Worm (Caenorhabditis elegans) whole organism, L2 larva: ENCODE data around the gene C34C12.1.

Source experiments
- C34F6.9 ChIP-seq: fragments of 150-350 bp; optimal IDR thresholded peaks from 2 replicates; lab custom pipeline; 2014; ENCODE audit warnings: missing biosample characterization, missing genetic modification characterization
- F13H6.1 ChIP-seq: sonication (generic microtip); optimal IDR thresholded peaks from 2 replicates; lab custom pipeline; 2016; ENCODE audit warnings: missing genetic modification characterization, missing compliant biosample characterization
- R02D3.7 ChIP-seq: fragments of 150-350 bp; optimal IDR thresholded peaks from 2 replicates; lab custom pipeline; 2014; ENCODE audit warnings: missing biosample characterization, missing genetic modification characterization
- Y55F3AM.14 ChIP-seq: fragments of 200-800 bp; sonication (Bioruptor generic); optimal IDR thresholded peaks from 2 replicates; lab custom pipeline; 2018; ENCODE audit warnings: mild to moderate bottlenecking, missing genetic modification characterization, missing compliant biosample characterization
- alr-1 ChIP-seq: fragments of 150-350 bp; optimal IDR thresholded peaks from 2 replicates; lab custom pipeline; 2014; ENCODE audit warnings: missing biosample characterization, missing genetic modification characterization
- aly-2 ChIP-seq: fragments of 150-350 bp; optimal IDR thresholded peaks from 2 replicates; lab custom pipeline; 2014; ENCODE audit warnings: missing biosample characterization, missing genetic modification characterization
- ama-1 ChIP-seq: fragments of 150-350 bp; optimal IDR thresholded peaks from 2 replicates; lab custom pipeline; 2018; ENCODE audit warnings: inconsistent platforms
- ceh-16 ChIP-seq: fragments of 150-350 bp; optimal IDR thresholded peaks from 2 replicates; lab custom pipeline; 2014; ENCODE audit warnings: missing biosample characterization, missing genetic modification characterization
- crh-2 ChIP-seq: sonication (generic microtip); optimal IDR thresholded peaks from 2 replicates; lab custom pipeline; 2017; ENCODE audit warnings: missing biosample characterization, missing genetic modification characterization
- dmd-4 ChIP-seq: sonication (generic microtip); optimal IDR thresholded peaks from 2 replicates; lab custom pipeline; 2017; ENCODE audit warnings: missing biosample characterization, missing genetic modification characterization
- egl-27 ChIP-seq: sonication (generic microtip); optimal IDR thresholded peaks from 3 replicates; lab custom pipeline; 2017; ENCODE audit warnings: missing biosample characterization, missing genetic modification reagents, missing genetic modification characterization
- elt-1 ChIP-seq: fragments of 150-350 bp; optimal IDR thresholded peaks from 2 replicates; lab custom pipeline; 2014; ENCODE audit warnings: missing biosample characterization, missing genetic modification characterization
- elt-3 ChIP-seq: sonication (generic microtip); optimal IDR thresholded peaks from 2 replicates; lab custom pipeline; 2017; ENCODE audit warnings: missing biosample characterization, missing genetic modification characterization
- fos-1 ChIP-seq: fragments of 150-350 bp; optimal IDR thresholded peaks from 2 replicates; lab custom pipeline; 2014; ENCODE audit warnings: missing biosample characterization, missing genetic modification characterization
- gmeb-1 ChIP-seq: fragments of 150-350 bp; optimal IDR thresholded peaks from 2 replicates; lab custom pipeline; 2014; ENCODE audit warnings: missing biosample characterization, missing genetic modification characterization
- lin-11 ChIP-seq: fragments of 150-350 bp; sonication (generic microtip); optimal IDR thresholded peaks from 2 replicates; lab custom pipeline; 2014; ENCODE audit warnings: missing biosample characterization, missing genetic modification characterization, inconsistent platforms, mixed read lengths
- lin-13 ChIP-seq: fragments of 150-350 bp; optimal IDR thresholded peaks from 2 replicates; lab custom pipeline; 2014; ENCODE audit warnings: missing biosample characterization, missing genetic modification reagents, missing genetic modification characterization
- lin-39 ChIP-seq: fragments of 150-350 bp; optimal IDR thresholded peaks from 2 replicates; lab custom pipeline; 2014; ENCODE audit warnings: missing biosample characterization, missing genetic modification reagents, missing genetic modification characterization
- lsy-2 ChIP-seq, 2 experiments: fragments of 150-350 bp in 1 of 2; sonication (generic microtip) in 1 of 2; optimal IDR thresholded peaks; 2 replicates each; lab custom pipeline; 2014 to 2017; ENCODE audit warnings: missing biosample characterization in 2 of 2, missing genetic modification characterization in 2 of 2
- mab-5 ChIP-seq: fragments of 150-350 bp; optimal IDR thresholded peaks from 2 replicates; lab custom pipeline; 2014; ENCODE audit warnings: missing biosample characterization, missing genetic modification characterization
- mbf-1 ChIP-seq: sonication (generic microtip); optimal IDR thresholded peaks from 2 replicates; lab custom pipeline; 2017; ENCODE audit warnings: missing biosample characterization, missing genetic modification characterization
- nhr-10 ChIP-seq: sonication (generic microtip); optimal IDR thresholded peaks from 2 replicates; lab custom pipeline; 2017; ENCODE audit warnings: missing biosample characterization, missing genetic modification characterization
- nhr-11 ChIP-seq: fragments of 150-350 bp; optimal IDR thresholded peaks from 2 replicates; lab custom pipeline; 2014; ENCODE audit warnings: missing biosample characterization, missing genetic modification characterization
- nhr-12 ChIP-seq: fragments of 150-350 bp; optimal IDR thresholded peaks from 2 replicates; lab custom pipeline; 2014; ENCODE audit warnings: missing biosample characterization, missing genetic modification characterization
- nhr-129 ChIP-seq: fragments of 150-350 bp; optimal IDR thresholded peaks from 2 replicates; lab custom pipeline; 2014; ENCODE audit warnings: missing biosample characterization, missing genetic modification characterization
- nhr-21 ChIP-seq: fragments of 150-350 bp; optimal IDR thresholded peaks from 2 replicates; lab custom pipeline; 2014; ENCODE audit warnings: missing biosample characterization, missing genetic modification characterization
- nhr-23 ChIP-seq: fragments of 150-350 bp; optimal IDR thresholded peaks from 2 replicates; lab custom pipeline; 2014; ENCODE audit warnings: missing biosample characterization, missing genetic modification reagents, missing genetic modification characterization
- nhr-237 ChIP-seq: fragments of 150-350 bp; optimal IDR thresholded peaks from 2 replicates; lab custom pipeline; 2014; ENCODE audit warnings: missing biosample characterization, missing genetic modification characterization
- nhr-25 ChIP-seq: fragments of 150-350 bp; sonication (generic microtip); optimal IDR thresholded peaks from 3 replicates; lab custom pipeline; 2014; ENCODE audit warnings: missing biosample characterization, missing genetic modification characterization
- nhr-6 ChIP-seq: fragments of 150-350 bp; optimal IDR thresholded peaks from 2 replicates; lab custom pipeline; 2014; ENCODE audit warnings: missing biosample characterization, missing genetic modification characterization
- nhr-77 ChIP-seq: fragments of 150-350 bp; optimal IDR thresholded peaks from 2 replicates; lab custom pipeline; 2014; ENCODE audit warnings: missing biosample characterization, missing genetic modification characterization
- peb-1 ChIP-seq: fragments of 150-350 bp; optimal IDR thresholded peaks from 2 replicates; lab custom pipeline; 2014; ENCODE audit warnings: missing biosample characterization, missing genetic modification characterization
- skn-1 ChIP-seq: sonication (generic microtip); optimal IDR thresholded peaks from 2 replicates; lab custom pipeline; 2017; ENCODE audit warnings: missing biosample characterization, missing genetic modification characterization
- sma-3 ChIP-seq: sonication (generic microtip); optimal IDR thresholded peaks from 2 replicates; lab custom pipeline; 2016; ENCODE audit warnings: missing genetic modification reagents, missing genetic modification characterization, missing compliant biosample characterization
- sma-9 ChIP-seq, 2 experiments: fragments of 150-350 bp in 1 of 2; sonication (generic microtip) in 1 of 2; optimal IDR thresholded peaks; 2 replicates each; lab custom pipeline; 2014 to 2016; ENCODE audit warnings: missing genetic modification characterization in 2 of 2, mild to moderate bottlenecking in 1 of 2, missing biosample characterization in 1 of 2, missing compliant biosample characterization in 1 of 2, missing genetic modification reagents in 1 of 2, moderate library complexity in 1 of 2
- snpc-4 ChIP-seq: fragments of 150-350 bp; optimal IDR thresholded peaks from 2 replicates; lab custom pipeline; 2014; ENCODE audit warnings: missing biosample characterization, missing genetic modification characterization
- unc-39 ChIP-seq: fragments of 150-350 bp; optimal IDR thresholded peaks from 2 replicates; lab custom pipeline; 2014; ENCODE audit warnings: missing biosample characterization, missing genetic modification characterization
- unc-55 ChIP-seq: fragments of 150-350 bp; sonication (generic microtip); optimal IDR thresholded peaks from 3 replicates; lab custom pipeline; 2014; ENCODE audit warnings: missing biosample characterization, missing genetic modification reagents, missing genetic modification characterization
- unc-62 ChIP-seq: fragments of 150-350 bp; optimal IDR thresholded peaks from 2 replicates; lab custom pipeline; 2014; ENCODE audit warnings: missing biosample characterization, missing genetic modification reagents, missing genetic modification characterization
- zag-1 ChIP-seq: fragments of 150-350 bp; optimal IDR thresholded peaks from 2 replicates; lab custom pipeline; 2014; ENCODE audit warnings: missing biosample characterization, missing genetic modification characterization
- ztf-1 ChIP-seq: fragments of 200-800 bp; sonication (Bioruptor generic); conservative IDR thresholded peaks from 2 replicates; pipeline ENCODE4 v1.3.6; 2022; ENCODE audit warnings: missing genetic modification characterization, missing compliant biosample characterization
- ztf-11 ChIP-seq: sonication (generic microtip); optimal IDR thresholded peaks from 2 replicates; lab custom pipeline; 2017; ENCODE audit warnings: missing biosample characterization, missing genetic modification characterization
- ztf-4 ChIP-seq: fragments of 150-350 bp; optimal IDR thresholded peaks from 2 replicates; lab custom pipeline; 2014; ENCODE audit warnings: missing biosample characterization, missing genetic modification characterization

C34C12.1 gene

DNA sequence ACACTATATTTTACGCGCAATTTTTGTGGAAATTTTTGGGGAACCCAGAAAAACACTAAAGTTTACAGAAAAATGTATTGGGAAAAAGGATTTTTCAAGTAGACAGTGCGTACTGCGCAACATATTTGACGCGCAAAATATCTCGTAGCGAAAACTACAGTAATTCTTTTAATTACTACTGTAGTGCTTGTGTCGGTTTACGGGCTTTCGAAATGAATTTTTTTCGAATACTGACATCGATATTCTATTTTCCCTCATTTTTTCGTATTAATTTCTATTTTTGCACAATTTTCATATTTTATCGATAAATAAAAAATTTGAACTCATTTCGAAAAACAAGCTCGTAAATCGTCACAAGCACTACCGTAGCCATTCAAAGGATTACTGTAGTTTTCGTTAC lies 25.6 kb upstream of the C34C12.1 start:
- TF ChIP-seq sma-3 (GFP tag; lab: Kevin White, UChicago) (no peak), alr-1 (tag; lab: Kevin White, UChicago) (no peak), zag-1 (no peak), ama-1 (no peak), snpc-4 (tag; lab: Kevin White, UChicago) (no peak), skn-1 (tag; lab: Kevin White, UChicago) (no peak), nhr-237 (no peak), nhr-25 (tag; lab: Kevin White, UChicago) (no peak), elt-3 (tag; lab: Kevin White, UChicago) (no peak), aly-2 (no peak), mab-5 (no peak)

DNA sequence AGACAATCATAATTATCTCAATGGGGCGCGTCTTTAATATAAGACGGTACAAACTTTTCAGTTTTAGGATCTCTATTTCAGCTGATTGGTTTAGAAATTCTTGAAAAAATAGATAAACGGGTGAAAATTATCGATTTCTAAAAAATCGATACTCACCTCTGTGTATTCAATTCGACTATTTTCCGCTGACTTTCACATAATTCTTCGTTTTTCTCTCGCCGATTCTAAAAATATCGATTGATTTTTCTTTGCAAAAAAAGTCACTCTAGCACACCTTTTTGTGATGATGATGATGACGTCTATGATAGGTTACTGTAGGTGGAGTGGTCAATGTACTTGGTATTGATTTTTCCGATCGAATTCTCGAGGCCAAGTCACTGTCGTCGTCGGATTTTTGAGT lies 24.4 kb upstream of the C34C12.1 start:
- TF ChIP-seq C34F6.9 (tag; lab: Kevin White, UChicago) (no peak), zag-1 (no peak), nhr-237 (no peak), nhr-21 (tag; lab: Kevin White, UChicago) (no peak), nhr-6 (tag; lab: Kevin White, UChicago) (no peak), ztf-1 (GFP tag; lab: Robert Waterston, UW) (no peak), nhr-77 (tag; lab: Kevin White, UChicago) (no peak), nhr-129 (tag; lab: Kevin White, UChicago) (no peak), unc-62 (GFP tag; lab: Kevin White, UChicago) (no peak), unc-39 (tag; lab: Kevin White, UChicago) (no peak), alr-1 (tag; lab: Kevin White, UChicago) (no peak), peb-1 (tag; lab: Kevin White, UChicago) (no peak), egl-27 (no peak), aly-2 (no peak), F13H6.1 (tag; lab: Kevin White, UChicago) (no peak), lin-11 (tag; lab: Kevin White, UChicago) (no peak), crh-2 (tag; lab: Kevin White, UChicago) (no peak)

DNA sequence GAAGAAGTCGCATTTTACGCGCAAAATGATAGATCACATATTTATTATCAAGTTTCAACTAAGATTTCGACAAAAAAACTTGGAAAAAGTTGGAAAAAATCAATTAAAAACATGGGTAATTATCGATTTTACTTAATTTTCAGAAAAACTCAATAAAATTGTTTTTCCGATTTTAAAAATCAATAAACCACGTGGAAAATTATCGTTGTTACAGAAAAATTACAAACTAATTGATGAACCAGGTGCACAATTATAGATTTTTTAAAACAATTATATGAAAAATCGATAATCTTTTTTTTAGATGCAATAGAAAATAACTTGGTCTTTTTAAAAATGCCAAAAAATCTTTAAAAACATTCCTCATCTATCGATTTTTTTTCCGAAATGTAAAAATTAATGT lies 23.5 kb upstream of the C34C12.1 start:
- no peak for TF ChIP-seq nhr-10 (tag; lab: Kevin White, UChicago)
- TF ChIP-seq ztf-11 (tag; lab: Kevin White, UChicago): no peak
- no peak for TF ChIP-seq zag-1
- no peak for TF ChIP-seq Y55F3AM.14 (GFP tag; lab: Kevin White, UChicago)
- no peak for TF ChIP-seq aly-2
- TF ChIP-seq ceh-16 (tag; lab: Kevin White, UChicago): no peak
- no peak for TF ChIP-seq gmeb-1 (tag; lab: Kevin White, UChicago)

DNA sequence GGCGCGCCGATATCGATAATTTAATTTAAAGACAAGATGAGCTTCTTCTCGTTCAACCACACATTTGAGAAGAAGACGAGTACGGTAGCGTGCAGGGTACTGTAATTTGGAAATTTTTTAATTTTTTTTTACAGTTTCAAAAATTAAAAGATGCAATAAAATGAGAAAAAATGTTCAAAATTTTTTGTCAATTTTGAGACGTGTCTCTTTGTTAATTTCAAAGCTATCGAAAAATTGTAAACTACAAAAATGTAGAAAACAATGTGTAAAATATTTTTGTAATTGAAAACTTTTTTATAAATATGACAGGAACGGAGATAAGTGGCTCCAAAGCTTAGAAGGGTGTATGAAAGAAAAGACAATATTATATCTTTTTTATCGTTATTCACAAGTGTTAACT lies 22.8 kb upstream of the C34C12.1 start, which contains the start of gene K01A11.1:
Gene K01A11.1, minus strand, starts transcription at position 101 of the 400 bp plus-strand sequence.
- TF ChIP-seq aly-2: no peak
- no peak for TF ChIP-seq nhr-12 (tag; lab: Kevin White, UChicago)
- TF ChIP-seq elt-1 (tag; lab: Kevin White, UChicago): no peak
- no peak for TF ChIP-seq ztf-11 (tag; lab: Kevin White, UChicago)
- no peak for TF ChIP-seq ama-1
- no peak for TF ChIP-seq nhr-10 (tag; lab: Kevin White, UChicago)
- TF ChIP-seq ztf-4 (tag; lab: Kevin White, UChicago): no peak
- TF ChIP-seq lin-13 (GFP tag; lab: Kevin White, UChicago): no peak
- TF ChIP-seq, all 48 proteins: peak for 0

DNA sequence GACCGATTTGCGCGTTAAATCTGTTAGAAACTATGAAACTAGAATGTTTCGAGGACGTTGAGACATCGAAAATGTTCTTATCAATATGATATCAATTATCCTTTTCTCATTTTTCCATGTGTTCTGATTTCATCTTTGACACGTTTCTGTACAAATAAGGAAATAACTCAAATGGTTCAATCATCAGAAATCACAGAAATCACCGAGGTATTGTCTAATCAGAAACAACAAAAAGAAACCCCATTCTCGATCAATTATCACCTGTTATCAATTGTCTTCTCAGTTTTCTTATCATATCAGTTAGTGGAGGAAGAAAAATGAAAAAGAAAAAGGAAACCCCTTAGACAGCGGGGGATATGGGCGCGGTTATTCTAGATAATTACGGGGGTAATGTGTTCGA lies 19.0 kb upstream of the C34C12.1 start:
- no peak for TF ChIP-seq lsy-2 (tag; optimal IDR thresholded peaks at IDR 0.05; lab: Kevin White, UChicago)
- TF ChIP-seq R02D3.7: no peak
- TF ChIP-seq lin-39 (tag; lab: Kevin White, UChicago): no peak
- no peak for TF ChIP-seq lin-13 (GFP tag; lab: Kevin White, UChicago)
- no peak for TF ChIP-seq dmd-4
- TF ChIP-seq ztf-4 (tag; lab: Kevin White, UChicago): no peak
- TF ChIP-seq C34F6.9 (tag; lab: Kevin White, UChicago): no peak
- no peak for TF ChIP-seq nhr-10 (tag; lab: Kevin White, UChicago)
- TF ChIP-seq zag-1: no peak
- TF ChIP-seq skn-1 (tag; lab: Kevin White, UChicago): no peak
- TF ChIP-seq nhr-6 (tag; lab: Kevin White, UChicago): no peak
- no peak for TF ChIP-seq unc-55 (GFP tag; lab: Kevin White, UChicago)
- no peak for TF ChIP-seq mab-5
- no peak for TF ChIP-seq ama-1
- peak; percentile 67 for TF ChIP-seq nhr-21 (tag; lab: Kevin White, UChicago)
- TF ChIP-seq nhr-129 (tag; lab: Kevin White, UChicago): no peak
- no peak for TF ChIP-seq nhr-237
- TF ChIP-seq mbf-1 (tag; lab: Kevin White, UChicago): no peak
- TF ChIP-seq ceh-16 (tag; lab: Kevin White, UChicago): no peak
- peak; percentile 82 for TF ChIP-seq sma-9 (GFP tag; optimal IDR thresholded peaks at IDR 0.05; lab: Kevin White, UChicago)
- no peak for TF ChIP-seq sma-9 (tag; optimal IDR thresholded peaks at IDR 0.05; lab: Kevin White, UChicago)
- TF ChIP-seq nhr-77 (tag; lab: Kevin White, UChicago): no peak
- TF ChIP-seq Y55F3AM.14 (GFP tag; lab: Kevin White, UChicago): no peak
- TF ChIP-seq snpc-4 (tag; lab: Kevin White, UChicago): no peak
- no peak for TF ChIP-seq aly-2
- TF ChIP-seq egl-27: peak; percentile 44
- TF ChIP-seq alr-1 (tag; lab: Kevin White, UChicago): no peak
- no peak for TF ChIP-seq nhr-23 (tag; lab: Kevin White, UChicago)
- no peak for TF ChIP-seq nhr-12 (tag; lab: Kevin White, UChicago)
- TF ChIP-seq nhr-11 (tag; lab: Kevin White, UChicago): no peak
- no peak for TF ChIP-seq elt-3 (tag; lab: Kevin White, UChicago)
- peak; percentile 73 for TF ChIP-seq fos-1
